Worm (Caenorhabditis elegans): ENCODE data around the gene trx-2.
A peak's percentile ranks its signal among the peaks of the same experiment; 100 is the strongest.

trx-2 gene

DNA sequence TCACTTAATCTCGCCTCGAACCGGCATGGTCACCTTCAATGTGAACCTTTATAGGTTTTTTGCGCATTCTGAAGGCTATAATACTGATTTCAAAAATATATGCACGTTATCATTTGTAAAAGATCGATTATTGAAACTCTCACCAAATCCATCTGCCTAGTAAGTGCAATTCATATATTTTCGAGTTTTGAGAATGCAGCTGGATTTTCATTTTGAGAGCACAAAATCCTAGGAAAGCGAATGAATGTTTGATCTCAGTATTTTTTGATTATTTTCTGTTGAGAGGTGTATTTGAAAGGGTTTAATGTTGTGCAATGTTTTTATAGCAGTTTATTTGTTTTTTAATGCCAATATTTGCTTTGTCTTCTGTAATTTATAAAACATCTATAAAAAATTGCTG is 38.4 kb upstream of the trx-2 start:
- TF ChIP-seq nhr-11 (tag; optimal IDR thresholded peaks at IDR 0.05) (no peak), hlh-8 (tag; optimal IDR thresholded peaks at IDR 0.05) (no peak), K02D7.2 (tag; optimal IDR thresholded peaks at IDR 0.05) (no peak), unc-42 (tag; optimal IDR thresholded peaks at IDR 0.05) (no peak), ceh-14 (tag; optimal IDR thresholded peaks at IDR 0.05) (no peak), F13H6.1 (tag; optimal IDR thresholded peaks at IDR 0.05) (no peak), fkh-6 (tag; optimal IDR thresholded peaks at IDR 0.05) (no peak), unc-55 (GFP tag; optimal IDR thresholded peaks at IDR 0.05) (no peak), tbx-7 (tag; optimal IDR thresholded peaks at IDR 0.05) (no peak), dve-1 (tag; optimal IDR thresholded peaks at IDR 0.05) (no peak), ceh-18 (tag; optimal IDR thresholded peaks at IDR 0.05) (no peak), C38D4.7 (GFP tag; optimal IDR thresholded peaks at IDR 0.05) (no peak), ceh-31 (tag; optimal IDR thresholded peaks at IDR 0.05) (no peak), ttx-3 (tag; optimal IDR thresholded peaks at IDR 0.05) (no peak), ref-2 (tag; optimal IDR thresholded peaks at IDR 0.05) (no peak), nhr-232 (tag; optimal IDR thresholded peaks at IDR 0.05) (no peak), syd-9 (tag; optimal IDR thresholded peaks at IDR 0.05) (no peak), rnt-1 (tag; optimal IDR thresholded peaks at IDR 0.05) (no peak), unc-3 (GFP tag; conservative IDR thresholded peaks at IDR 0.05) (no peak), unc-3 (tag; optimal IDR thresholded peaks at IDR 0.05) (no peak), lin-11 (tag; optimal IDR thresholded peaks at IDR 0.05) (no peak)

DNA sequence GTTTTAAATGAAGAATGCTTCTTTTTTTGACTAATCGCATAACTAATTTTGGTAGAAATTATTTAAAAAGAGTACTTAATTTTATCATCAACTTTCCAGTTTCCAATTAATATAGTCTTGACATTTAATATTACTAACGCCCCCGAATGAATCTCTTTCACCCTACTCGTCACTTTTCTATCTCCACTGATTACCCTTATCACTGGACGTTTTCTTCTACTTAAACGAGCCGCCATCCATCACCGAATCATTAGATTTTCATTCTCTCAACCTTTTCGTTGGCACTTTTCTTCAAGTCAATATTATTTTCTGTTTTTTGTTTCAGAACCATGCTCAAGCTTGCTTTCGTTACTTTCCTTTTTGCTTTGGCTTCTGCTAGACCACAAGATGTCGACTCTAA is 36.9 kb upstream of the trx-2 start, which contains the start of gene lys-1:
Gene lys-1, plus strand, starts transcription at position 326 of the 400 bp plus-strand sequence.
- TF ChIP-seq syd-9 (tag; optimal IDR thresholded peaks at IDR 0.05) (no peak), elt-2 (tag; optimal IDR thresholded peaks at IDR 0.05) (peak; percentile 20), K02D7.2 (tag; optimal IDR thresholded peaks at IDR 0.05) (no peak), ceh-31 (tag; optimal IDR thresholded peaks at IDR 0.05) (no peak)

DNA sequence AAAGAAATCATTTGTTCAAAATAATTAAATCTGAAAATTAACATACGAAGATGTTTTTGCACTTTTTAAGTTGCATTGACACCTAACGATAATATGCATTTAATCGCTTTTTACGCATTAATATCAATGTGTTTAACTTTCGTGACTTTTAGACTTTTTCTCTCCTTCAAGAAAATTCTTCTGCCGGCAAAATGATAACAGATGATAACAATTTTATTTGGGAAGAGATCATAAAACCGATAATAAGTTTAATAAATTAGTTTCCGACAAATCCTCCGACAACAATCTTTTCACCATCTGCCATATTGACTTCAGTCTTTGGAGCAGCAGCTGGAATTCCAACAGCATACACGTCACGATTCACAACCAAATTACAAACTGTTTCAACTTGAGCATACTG is 34.4 kb upstream of the trx-2 start:
- no peak for TF ChIP-seq hlh-15 (tag; optimal IDR thresholded peaks at IDR 0.05)
- peak; percentile 15 for TF ChIP-seq elt-2 (tag; optimal IDR thresholded peaks at IDR 0.05)
- no peak for TF ChIP-seq eyg-1 (tag; optimal IDR thresholded peaks at IDR 0.05)
- TF ChIP-seq tbx-7 (tag; optimal IDR thresholded peaks at IDR 0.05), result no peak
- no peak for TF ChIP-seq dmd-4 (tag; optimal IDR thresholded peaks at IDR 0.05; ENCODE audit: borderline replicate concordance)
- no peak for TF ChIP-seq odd-2 (tag; optimal IDR thresholded peaks at IDR 0.05)

ce11 chrV:10281374-10281773 is 33.1 kb upstream of the trx-2 start, which contains the start of gene lys-2:
Gene lys-2, minus strand, starts transcription at chrV:10281474.
- TF ChIP-seq syd-9 (tag; optimal IDR thresholded peaks at IDR 0.05) (no peak), K09A11.1 (tag; optimal IDR thresholded peaks at IDR 0.05; ENCODE audit: insufficient read depth) (no peak), eyg-1 (tag; optimal IDR thresholded peaks at IDR 0.05) (no peak)

DNA sequence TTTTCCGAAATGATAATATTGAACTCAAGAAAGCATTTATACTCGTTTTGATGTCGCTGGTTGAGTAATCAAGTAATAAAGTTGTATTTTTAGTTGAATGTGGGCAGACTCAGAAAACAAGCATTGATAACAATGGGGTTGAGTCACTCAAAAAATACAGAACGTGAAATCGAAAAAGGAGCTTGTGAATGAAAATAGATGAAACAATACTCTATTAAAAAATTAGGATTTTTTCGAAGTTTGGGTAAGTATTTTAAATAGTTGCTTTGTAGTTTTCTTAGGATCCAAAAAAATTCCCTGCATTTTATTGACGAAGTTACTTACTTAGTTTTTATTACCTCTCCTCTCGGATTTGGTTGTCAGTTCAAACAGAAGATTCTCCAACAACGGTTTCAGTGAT is 31.0 kb upstream of the trx-2 start, which contains the start of gene lys-3:
Gene lys-3, minus strand, starts transcription at position 101 of the 400 bp plus-strand sequence.
- TF ChIP-seq pax-1 (tag; optimal IDR thresholded peaks at IDR 0.05) (no peak), mec-3 (tag; optimal IDR thresholded peaks at IDR 0.05; ENCODE audit: borderline replicate concordance) (no peak), zip-5 (tag; optimal IDR thresholded peaks at IDR 0.05) (no peak), sox-4 (tag; optimal IDR thresholded peaks at IDR 0.05) (no peak), hlh-13 (GFP tag; optimal IDR thresholded peaks at IDR 0.05) (no peak), npax-4 (tag; optimal IDR thresholded peaks at IDR 0.05) (no peak), fkh-6 (tag; optimal IDR thresholded peaks at IDR 0.05) (no peak), K02D7.2 (tag; optimal IDR thresholded peaks at IDR 0.05) (no peak), nfya-1 (tag; optimal IDR thresholded peaks at IDR 0.05) (no peak), odd-2 (tag; optimal IDR thresholded peaks at IDR 0.05) (no peak), che-1 (tag; optimal IDR thresholded peaks at IDR 0.05) (no peak), ceh-48 (tag; optimal IDR thresholded peaks at IDR 0.05) (no peak), dmd-4 (tag; optimal IDR thresholded peaks at IDR 0.05; ENCODE audit: borderline replicate concordance) (no peak), pros-1 (tag; optimal IDR thresholded peaks at IDR 0.05) (no peak), tbx-7 (tag; optimal IDR thresholded peaks at IDR 0.05) (no peak), ceh-9 (tag; optimal IDR thresholded peaks at IDR 0.05) (no peak), ceh-22 (tag; optimal IDR thresholded peaks at IDR 0.05) (no peak), unc-3 (GFP tag; conservative IDR thresholded peaks at IDR 0.05) (no peak), unc-3 (tag; optimal IDR thresholded peaks at IDR 0.05) (no peak), pag-3 (tag; optimal IDR thresholded peaks at IDR 0.05; ENCODE audit: borderline replicate concordance) (no peak)

All from whole organism, late embryonic.